Worm (Caenorhabditis elegans) whole organism, L2 larva: ENCODE data around the gene gcy-18.

ENCODE experiments used
- C34F6.9 ChIP-seq: fragments of 150-350 bp; optimal IDR thresholded peaks from 2 replicates; lab custom pipeline; 2014; ENCODE audit warnings: missing biosample characterization, missing genetic modification characterization
- F13H6.1 ChIP-seq: sonication (generic microtip); optimal IDR thresholded peaks from 2 replicates; lab custom pipeline; 2016; ENCODE audit warnings: missing genetic modification characterization, missing compliant biosample characterization
- R02D3.7 ChIP-seq: fragments of 150-350 bp; optimal IDR thresholded peaks from 2 replicates; lab custom pipeline; 2014; ENCODE audit warnings: missing biosample characterization, missing genetic modification characterization
- Y55F3AM.14 ChIP-seq: fragments of 200-800 bp; sonication (Bioruptor generic); optimal IDR thresholded peaks from 2 replicates; lab custom pipeline; 2018; ENCODE audit warnings: mild to moderate bottlenecking, missing genetic modification characterization, missing compliant biosample characterization
- ZK546.5 ChIP-seq: sonication (generic microtip); optimal IDR thresholded peaks from 2 replicates; lab custom pipeline; 2017; ENCODE audit warnings: missing biosample characterization, missing genetic modification characterization
- aly-2 ChIP-seq: fragments of 150-350 bp; optimal IDR thresholded peaks from 2 replicates; lab custom pipeline; 2014; ENCODE audit warnings: missing biosample characterization, missing genetic modification characterization
- blmp-1 ChIP-seq: sonication (generic microtip); optimal IDR thresholded peaks from 2 replicates; lab custom pipeline; 2017; ENCODE audit warnings: missing genetic modification characterization, mild to moderate bottlenecking, missing compliant biosample characterization, antibody characterized with exemption, moderate library complexity; ENCODE audit not compliant: insufficient read depth
- ceh-16 ChIP-seq: fragments of 150-350 bp; optimal IDR thresholded peaks from 2 replicates; lab custom pipeline; 2014; ENCODE audit warnings: missing biosample characterization, missing genetic modification characterization
- ceh-82 ChIP-seq: fragments of 150-350 bp; optimal IDR thresholded peaks from 2 replicates; lab custom pipeline; 2014; ENCODE audit warnings: missing biosample characterization, missing genetic modification characterization
- dmd-4 ChIP-seq: sonication (generic microtip); optimal IDR thresholded peaks from 2 replicates; lab custom pipeline; 2017; ENCODE audit warnings: missing biosample characterization, missing genetic modification characterization
- fos-1 ChIP-seq: fragments of 150-350 bp; optimal IDR thresholded peaks from 2 replicates; lab custom pipeline; 2014; ENCODE audit warnings: missing biosample characterization, missing genetic modification characterization
- gmeb-1 ChIP-seq: fragments of 150-350 bp; optimal IDR thresholded peaks from 2 replicates; lab custom pipeline; 2014; ENCODE audit warnings: missing biosample characterization, missing genetic modification characterization
- lin-11 ChIP-seq: fragments of 150-350 bp; sonication (generic microtip); optimal IDR thresholded peaks from 2 replicates; lab custom pipeline; 2014; ENCODE audit warnings: missing biosample characterization, missing genetic modification characterization, inconsistent platforms, mixed read lengths
- lin-13 ChIP-seq: fragments of 150-350 bp; optimal IDR thresholded peaks from 2 replicates; lab custom pipeline; 2014; ENCODE audit warnings: missing biosample characterization, missing genetic modification reagents, missing genetic modification characterization
- lin-39 ChIP-seq: fragments of 150-350 bp; optimal IDR thresholded peaks from 2 replicates; lab custom pipeline; 2014; ENCODE audit warnings: missing biosample characterization, missing genetic modification reagents, missing genetic modification characterization
- lsy-2 ChIP-seq, 2 experiments: fragments of 150-350 bp in 1 of 2; sonication (generic microtip) in 1 of 2; optimal IDR thresholded peaks; 2 replicates each; lab custom pipeline; 2014 to 2017; ENCODE audit warnings: missing biosample characterization in 2 of 2, missing genetic modification characterization in 2 of 2
- mab-5 ChIP-seq: fragments of 150-350 bp; optimal IDR thresholded peaks from 2 replicates; lab custom pipeline; 2014; ENCODE audit warnings: missing biosample characterization, missing genetic modification characterization
- mdl-1 ChIP-seq, 2 experiments: fragments of 150-350 bp in 1 of 2; sonication (generic microtip) in 1 of 2; optimal IDR thresholded peaks; 2 replicates each; lab custom pipeline; 2017; ENCODE audit warnings: missing biosample characterization in 2 of 2, missing genetic modification characterization in 2 of 2
- nhr-10 ChIP-seq: sonication (generic microtip); optimal IDR thresholded peaks from 2 replicates; lab custom pipeline; 2017; ENCODE audit warnings: missing biosample characterization, missing genetic modification characterization
- nhr-11 ChIP-seq: fragments of 150-350 bp; optimal IDR thresholded peaks from 2 replicates; lab custom pipeline; 2014; ENCODE audit warnings: missing biosample characterization, missing genetic modification characterization
- nhr-12 ChIP-seq: fragments of 150-350 bp; optimal IDR thresholded peaks from 2 replicates; lab custom pipeline; 2014; ENCODE audit warnings: missing biosample characterization, missing genetic modification characterization
- nhr-129 ChIP-seq: fragments of 150-350 bp; optimal IDR thresholded peaks from 2 replicates; lab custom pipeline; 2014; ENCODE audit warnings: missing biosample characterization, missing genetic modification characterization
- nhr-21 ChIP-seq: fragments of 150-350 bp; optimal IDR thresholded peaks from 2 replicates; lab custom pipeline; 2014; ENCODE audit warnings: missing biosample characterization, missing genetic modification characterization
- nhr-23 ChIP-seq: fragments of 150-350 bp; optimal IDR thresholded peaks from 2 replicates; lab custom pipeline; 2014; ENCODE audit warnings: missing biosample characterization, missing genetic modification reagents, missing genetic modification characterization
- nhr-237 ChIP-seq: fragments of 150-350 bp; optimal IDR thresholded peaks from 2 replicates; lab custom pipeline; 2014; ENCODE audit warnings: missing biosample characterization, missing genetic modification characterization
- nhr-25 ChIP-seq: fragments of 150-350 bp; sonication (generic microtip); optimal IDR thresholded peaks from 3 replicates; lab custom pipeline; 2014; ENCODE audit warnings: missing biosample characterization, missing genetic modification characterization
- nhr-6 ChIP-seq: fragments of 150-350 bp; optimal IDR thresholded peaks from 2 replicates; lab custom pipeline; 2014; ENCODE audit warnings: missing biosample characterization, missing genetic modification characterization
- peb-1 ChIP-seq: fragments of 150-350 bp; optimal IDR thresholded peaks from 2 replicates; lab custom pipeline; 2014; ENCODE audit warnings: missing biosample characterization, missing genetic modification characterization
- sem-4 ChIP-seq: fragments of 150-350 bp; optimal IDR thresholded peaks from 2 replicates; lab custom pipeline; 2014; ENCODE audit warnings: missing biosample characterization, missing genetic modification reagents, missing genetic modification characterization
- sma-3 ChIP-seq: sonication (generic microtip); optimal IDR thresholded peaks from 2 replicates; lab custom pipeline; 2016; ENCODE audit warnings: missing genetic modification reagents, missing genetic modification characterization, missing compliant biosample characterization
- snpc-4 ChIP-seq: fragments of 150-350 bp; optimal IDR thresholded peaks from 2 replicates; lab custom pipeline; 2014; ENCODE audit warnings: missing biosample characterization, missing genetic modification characterization
- unc-39 ChIP-seq: fragments of 150-350 bp; optimal IDR thresholded peaks from 2 replicates; lab custom pipeline; 2014; ENCODE audit warnings: missing biosample characterization, missing genetic modification characterization
- unc-55 ChIP-seq: fragments of 150-350 bp; sonication (generic microtip); optimal IDR thresholded peaks from 3 replicates; lab custom pipeline; 2014; ENCODE audit warnings: missing biosample characterization, missing genetic modification reagents, missing genetic modification characterization
- zag-1 ChIP-seq: fragments of 150-350 bp; optimal IDR thresholded peaks from 2 replicates; lab custom pipeline; 2014; ENCODE audit warnings: missing biosample characterization, missing genetic modification characterization
- ztf-1 ChIP-seq: fragments of 200-800 bp; sonication (Bioruptor generic); conservative IDR thresholded peaks from 2 replicates; pipeline ENCODE4 v1.3.6; 2022; ENCODE audit warnings: missing genetic modification characterization, missing compliant biosample characterization
- ztf-11 ChIP-seq: sonication (generic microtip); optimal IDR thresholded peaks from 2 replicates; lab custom pipeline; 2017; ENCODE audit warnings: missing biosample characterization, missing genetic modification characterization

gcy-18 gene

DNA sequence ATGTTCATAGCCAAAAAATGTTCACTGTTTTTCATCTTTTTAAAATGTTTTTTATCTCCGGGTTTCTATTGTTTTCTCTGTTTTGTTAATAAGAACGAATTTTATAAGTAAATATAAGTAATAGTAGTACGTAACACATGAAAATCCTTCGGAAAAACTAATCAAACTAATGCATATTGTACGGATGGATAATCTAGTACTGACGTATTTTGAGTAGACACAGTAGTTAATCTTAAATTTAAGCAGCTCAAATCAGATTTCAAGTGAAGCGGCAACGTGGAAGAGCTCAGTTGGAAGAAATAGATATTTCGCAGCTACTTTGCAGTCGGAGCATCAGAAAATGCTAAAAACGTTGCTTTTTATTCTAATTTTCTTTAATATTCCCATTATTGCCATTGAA is at the start of gene gcy-18:
Gene gcy-18 (plus strand): TSS at position 301 of the 400 bp plus-strand sequence.
- no peak for TF ChIP-seq ztf-1
- no peak for TF ChIP-seq dmd-4 (tag; lab: Kevin White, UChicago)
- no peak for TF ChIP-seq nhr-237 (tag; lab: Kevin White, UChicago)
- no peak for TF ChIP-seq sem-4 (tag; lab: Kevin White, UChicago)
- no peak for TF ChIP-seq lin-13 (GFP tag; lab: Kevin White, UChicago)
- no peak for TF ChIP-seq nhr-12 (tag; lab: Kevin White, UChicago)
- TF ChIP-seq nhr-11 (tag; lab: Kevin White, UChicago) = no peak
- TF ChIP-seq nhr-25 = no peak
- no peak for TF ChIP-seq sma-3 (GFP tag; lab: Kevin White, UChicago)
- no peak for TF ChIP-seq ceh-82 (tag; lab: Kevin White, UChicago)
- no peak for TF ChIP-seq lin-39 (tag; lab: Kevin White, UChicago)
- TF ChIP-seq unc-39 (tag; lab: Kevin White, UChicago) = no peak
- TF ChIP-seq nhr-129 (tag; lab: Kevin White, UChicago) = no peak
- TF ChIP-seq zag-1 (tag; lab: Kevin White, UChicago) = no peak
- no peak for TF ChIP-seq lin-11
- TF ChIP-seq ceh-16 (tag; lab: Kevin White, UChicago) = no peak
- no peak for TF ChIP-seq nhr-6

DNA sequence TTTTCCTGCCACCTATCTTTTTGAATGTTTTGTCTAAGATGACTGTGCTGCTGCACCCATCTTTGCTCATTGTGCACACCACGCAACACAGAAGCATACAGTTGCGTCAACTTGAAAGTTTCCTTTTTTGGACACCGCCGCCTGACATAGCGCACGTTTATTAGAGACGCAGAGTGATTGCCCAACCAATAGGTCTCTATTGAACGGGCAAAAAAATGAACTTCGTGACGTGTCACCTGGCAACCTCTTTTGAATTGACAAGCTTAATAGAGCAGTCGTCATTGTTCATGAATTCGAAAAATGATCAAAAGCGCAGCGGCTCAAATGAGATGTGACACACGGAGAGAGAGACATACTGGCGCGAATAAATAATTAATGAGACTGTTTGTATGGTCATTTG is 48.3 kb upstream of the gcy-18 start:
- no peak for TF ChIP-seq nhr-21 (tag; lab: Kevin White, UChicago)
- TF ChIP-seq gmeb-1 (tag; lab: Kevin White, UChicago) = no peak
- no peak for TF ChIP-seq aly-2 (tag; lab: Kevin White, UChicago)
- TF ChIP-seq Y55F3AM.14 = no peak
- TF ChIP-seq ztf-11 (tag; lab: Kevin White, UChicago) = no peak
- TF ChIP-seq sma-3 (GFP tag; lab: Kevin White, UChicago) = no peak
- no peak for TF ChIP-seq unc-39 (tag; lab: Kevin White, UChicago)
- no peak for TF ChIP-seq lin-13 (GFP tag; lab: Kevin White, UChicago)
- TF ChIP-seq lsy-2 (tag; optimal IDR thresholded peaks at IDR 0.05; lab: Kevin White, UChicago) = no peak
- no peak for TF ChIP-seq F13H6.1
- TF ChIP-seq mab-5 (tag; lab: Kevin White, UChicago) = no peak
- no peak for TF ChIP-seq ZK546.5 (tag; lab: Kevin White, UChicago)
- no peak for TF ChIP-seq dmd-4 (tag; lab: Kevin White, UChicago)
- TF ChIP-seq nhr-6 = no peak
- TF ChIP-seq nhr-10 (tag; lab: Kevin White, UChicago) = no peak
- no peak for TF ChIP-seq snpc-4
- TF ChIP-seq mdl-1 (tag; optimal IDR thresholded peaks at IDR 0.05; lab: Kevin White, UChicago) = no peak
- TF ChIP-seq nhr-237 (tag; lab: Kevin White, UChicago) = no peak

DNA sequence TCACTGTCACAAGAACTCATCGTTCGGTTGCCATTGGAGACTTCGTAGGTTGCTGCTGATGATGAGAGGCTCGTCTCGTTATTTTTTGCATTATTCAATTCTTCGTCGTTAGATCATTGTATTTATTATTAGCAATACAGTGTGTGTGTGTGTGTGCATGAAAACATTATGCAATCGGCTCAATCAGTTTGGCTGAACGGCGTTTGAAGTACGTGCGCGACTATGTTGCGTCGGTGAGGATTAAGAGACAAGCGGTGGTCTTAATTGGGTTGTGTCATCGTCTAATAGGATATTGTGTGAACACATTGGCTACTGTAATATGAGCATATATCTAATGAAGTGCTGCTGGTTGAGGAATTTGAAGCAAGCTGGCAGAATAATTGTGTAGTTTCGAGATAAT is 46.1 kb upstream of the gcy-18 start:
- no peak for TF ChIP-seq nhr-237 (tag; lab: Kevin White, UChicago)
- no peak for TF ChIP-seq C34F6.9 (tag; lab: Kevin White, UChicago)
- no peak for TF ChIP-seq ztf-1
- TF ChIP-seq fos-1 (tag; lab: Kevin White, UChicago) = no peak
- TF ChIP-seq blmp-1 (tag; lab: Kevin White, UChicago) = no peak
- no peak for TF ChIP-seq sem-4 (tag; lab: Kevin White, UChicago)
- no peak for TF ChIP-seq sma-3 (GFP tag; lab: Kevin White, UChicago)
- TF ChIP-seq lin-11 = no peak
- TF ChIP-seq ztf-11 (tag; lab: Kevin White, UChicago) = no peak
- TF ChIP-seq nhr-12 (tag; lab: Kevin White, UChicago) = no peak
- TF ChIP-seq nhr-6 = no peak
- TF ChIP-seq nhr-21 (tag; lab: Kevin White, UChicago) = no peak
- TF ChIP-seq peb-1 = no peak

DNA sequence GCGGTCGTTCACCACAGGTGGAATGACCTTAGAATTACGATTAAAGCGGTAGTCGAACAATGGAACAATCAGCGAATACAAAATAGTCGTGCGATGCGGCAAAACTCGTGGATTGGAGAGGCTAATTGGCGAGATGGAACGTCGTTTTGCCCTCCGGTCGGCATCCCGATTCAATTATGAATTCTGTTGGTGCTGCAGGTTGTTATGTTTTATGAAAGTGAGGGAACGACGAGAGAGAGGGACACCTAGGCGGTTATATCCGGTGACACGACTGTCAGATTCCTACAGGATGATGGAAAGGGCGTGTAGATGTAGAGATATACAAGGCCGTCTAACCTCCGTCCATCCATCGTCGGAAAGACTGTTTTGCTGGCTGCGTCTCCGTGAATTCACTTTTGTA is 43.3 kb upstream of the gcy-18 start:
- TF ChIP-seq nhr-129 (tag; lab: Kevin White, UChicago) (peak; percentile 3), nhr-11 (tag; lab: Kevin White, UChicago) (no peak)

DNA sequence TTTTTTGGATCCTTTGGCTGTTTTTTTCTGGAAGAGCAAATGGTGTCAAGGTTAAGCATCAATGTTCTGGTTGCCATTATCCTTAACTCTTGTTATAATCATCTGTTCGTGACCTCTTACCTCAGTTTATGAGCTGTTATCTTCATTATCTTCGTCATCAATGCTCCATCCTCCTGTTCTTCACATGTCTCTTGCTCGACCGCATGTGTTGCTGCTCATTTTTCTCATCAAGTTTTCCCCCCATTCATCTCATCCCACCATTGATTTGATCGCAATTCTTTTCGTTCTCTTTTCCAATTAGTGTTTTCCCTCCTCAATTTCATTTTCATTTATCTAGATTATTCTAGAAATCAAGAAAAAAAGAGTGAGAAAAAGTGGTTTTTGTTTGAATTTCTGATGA is 42.4 kb upstream of the gcy-18 start:
- TF ChIP-seq blmp-1 (tag; lab: Kevin White, UChicago) = no peak
- no peak for TF ChIP-seq nhr-23 (tag; lab: Kevin White, UChicago)
- TF ChIP-seq nhr-11 (tag; lab: Kevin White, UChicago) = no peak
- TF ChIP-seq lsy-2 (tag; optimal IDR thresholded peaks at IDR 0.05; lab: Kevin White, UChicago) = no peak
- TF ChIP-seq Y55F3AM.14 = no peak
- no peak for TF ChIP-seq dmd-4 (tag; lab: Kevin White, UChicago)
- TF ChIP-seq R02D3.7 (tag; lab: Kevin White, UChicago) = no peak
- TF ChIP-seq unc-55 = peak; percentile 61
- TF ChIP-seq nhr-129 (tag; lab: Kevin White, UChicago) = no peak
- no peak for TF ChIP-seq sem-4 (tag; lab: Kevin White, UChicago)
- no peak for TF ChIP-seq zag-1 (tag; lab: Kevin White, UChicago)
- TF ChIP-seq C34F6.9 (tag; lab: Kevin White, UChicago) = peak; percentile 9
